Fruit fly (Drosophila melanogaster) whole organism, embryonic: ENCODE data around the gene Utx.

Source experiments
- Asciz ChIP-seq: fragments of 200-800 bp; sonication (Bioruptor generic); optimal IDR thresholded peaks from 2 replicates; lab custom pipeline; 2017; ENCODE audit warnings: missing biosample characterization, mild to moderate bottlenecking, missing genetic modification characterization, missing genetic modification reagents
- Awh ChIP-seq: fragments of 200-800 bp; sonication (Bioruptor generic); IDR thresholded peaks from 2 replicates; pipeline ENCODE4, ENCODE4 v1.3.6; 2022; ENCODE audit warnings: missing biosample characterization, missing genetic modification characterization
- CG11398 ChIP-seq: fragments of 200-800 bp; sonication (Bioruptor generic); optimal IDR thresholded peaks from 2 replicates; lab custom pipeline; 2016; ENCODE audit warnings: missing biosample characterization, missing genetic modification characterization
- CG11456 ChIP-seq: fragments of 200-800 bp; sonication (Bioruptor generic); IDR thresholded peaks from 3 replicates; pipeline ENCODE4 v1.3.6; 2022; ENCODE audit warnings: missing biosample characterization, missing genetic modification characterization
- CG11723 ChIP-seq: fragments of 200-800 bp; sonication (Bioruptor generic); optimal IDR thresholded peaks from 2 replicates; lab custom pipeline; 2017; ENCODE audit warnings: missing biosample characterization, mild to moderate bottlenecking, missing genetic modification characterization
- CG12219 ChIP-seq: fragments of 200-800 bp; sonication (Bioruptor generic); optimal IDR thresholded peaks from 3 replicates; lab custom pipeline; 2018; ENCODE audit warnings: missing biosample characterization, mild to moderate bottlenecking, missing genetic modification characterization
- CG12299 ChIP-seq: fragments of 200-800 bp; sonication (Bioruptor generic); optimal IDR thresholded peaks from 2 replicates; lab custom pipeline; 2018; ENCODE audit warnings: missing biosample characterization, mild to moderate bottlenecking, missing genetic modification characterization
- CG12391 ChIP-seq: fragments of 200-800 bp; sonication (Bioruptor generic); optimal IDR thresholded peaks from 3 replicates; lab custom pipeline; 2018; ENCODE audit warnings: missing biosample characterization, mild to moderate bottlenecking, missing genetic modification characterization, moderate library complexity
- CG13775 ChIP-seq: fragments of 200-800 bp; sonication (Bioruptor generic); optimal IDR thresholded peaks from 3 replicates; lab custom pipeline; 2017; ENCODE audit warnings: missing biosample characterization, mild to moderate bottlenecking, missing genetic modification characterization
- CG14860 ChIP-seq: fragments of 200-800 bp; sonication (Bioruptor generic); IDR thresholded peaks from 3 replicates; pipeline ENCODE4 v1.3.6; 2022; ENCODE audit warnings: missing biosample characterization, missing genetic modification characterization; ENCODE audit not compliant: partially characterized antibody
- CG3065 ChIP-seq: fragments of 200-800 bp; sonication (Bioruptor generic); optimal IDR thresholded peaks from 2 replicates; lab custom pipeline; 2016; ENCODE audit warnings: missing biosample characterization, missing genetic modification characterization
- CG31224 ChIP-seq: fragments of 200-800 bp; sonication (Bioruptor generic); IDR thresholded peaks from 2 replicates; pipeline ENCODE4 v1.3.6; 2022; ENCODE audit warnings: missing biosample characterization, missing genetic modification characterization
- CG3838 ChIP-seq: fragments of 200-800 bp; sonication (Bioruptor generic); optimal IDR thresholded peaks from 3 replicates; lab custom pipeline; 2016; ENCODE audit warnings: missing biosample characterization, missing genetic modification characterization
- CG7556 ChIP-seq: fragments of 200-800 bp; sonication (Bioruptor generic); optimal IDR thresholded peaks from 2 replicates; lab custom pipeline; 2017; ENCODE audit warnings: missing biosample characterization, mild to moderate bottlenecking, missing genetic modification characterization
- CG7745 ChIP-seq: fragments of 200-800 bp; sonication (Bioruptor generic); optimal IDR thresholded peaks from 2 replicates; lab custom pipeline; 2018; ENCODE audit warnings: missing biosample characterization, mild to moderate bottlenecking, missing genetic modification characterization, moderate library complexity
- Dll ChIP-seq: fragments of 200-800 bp; sonication (Bioruptor generic); IDR thresholded peaks from 4 replicates; pipeline ENCODE4 v1.3.6; 2022; ENCODE audit warnings: missing biosample characterization, missing genetic modification characterization; ENCODE audit not compliant: partially characterized antibody
- Gsc ChIP-seq: fragments of 200-800 bp; sonication (Bioruptor generic); IDR thresholded peaks from 2 replicates; pipeline ENCODE4 v1.3.6; 2022; ENCODE audit warnings: missing biosample characterization, missing genetic modification characterization
- HmgD ChIP-seq: fragments of 200-800 bp; sonication (Bioruptor generic); optimal IDR thresholded peaks from 3 replicates; lab custom pipeline; 2016; ENCODE audit warnings: missing biosample characterization, missing genetic modification characterization
- Hsf ChIP-seq: fragments of 200-800 bp; sonication (Bioruptor generic); optimal IDR thresholded peaks from 3 replicates; lab custom pipeline; 2016; ENCODE audit warnings: missing biosample characterization, missing genetic modification characterization
- Meics ChIP-seq: fragments of 200-800 bp; sonication (Bioruptor generic); optimal IDR thresholded peaks from 2 replicates; lab custom pipeline; 2017; ENCODE audit warnings: missing biosample characterization, mild to moderate bottlenecking, missing genetic modification characterization
- NC2α ChIP-seq: fragments of 200-800 bp; sonication (Bioruptor generic); optimal IDR thresholded peaks from 2 replicates; lab custom pipeline; 2016; ENCODE audit warnings: missing biosample characterization, missing genetic modification characterization
- Neu2 ChIP-seq: fragments of 200-800 bp; sonication (Bioruptor generic); optimal IDR thresholded peaks from 3 replicates; lab custom pipeline; 2016; ENCODE audit warnings: missing biosample characterization, missing genetic modification characterization, borderline replicate concordance
- Nf-YA ChIP-seq: fragments of 200-800 bp; sonication (Bioruptor generic); IDR thresholded peaks from 2 replicates; pipeline ENCODE4 v1.3.6; 2022; ENCODE audit warnings: missing biosample characterization, missing genetic modification characterization
- Oli ChIP-seq: fragments of 200-800 bp; sonication (Bioruptor generic); optimal IDR thresholded peaks from 2 replicates; lab custom pipeline; 2018; ENCODE audit warnings: missing biosample characterization, mild to moderate bottlenecking, missing genetic modification characterization, moderate library complexity
- Sox102F ChIP-seq: fragments of 200-800 bp; sonication (Bioruptor generic); optimal IDR thresholded peaks from 2 replicates; lab custom pipeline; 2018; ENCODE audit warnings: missing biosample characterization, mild to moderate bottlenecking, missing genetic modification characterization, moderate library complexity
- Trl ChIP-seq, 3 experiments: fragments of >200 bp in 2 of 3; fragments of 200-800 bp in 1 of 3; sonication (Bioruptor generic) in 1 of 3; optimal IDR thresholded peaks; 2 replicates in 1 of 3; 3 replicates in 2 of 3; lab custom pipeline; 2016 to 2017; ENCODE audit warnings: missing biosample characterization in 1 of 3, missing genetic modification characterization in 1 of 3
- Usf ChIP-seq: fragments of 200-800 bp; sonication (Bioruptor generic); optimal IDR thresholded peaks from 2 replicates; lab custom pipeline; 2017; ENCODE audit warnings: missing genotype, missing biosample characterization, missing genetic modification characterization
- YL-1 ChIP-seq: fragments of 200-800 bp; sonication (Bioruptor generic); optimal IDR thresholded peaks from 3 replicates; lab custom pipeline; 2017; ENCODE audit warnings: missing biosample characterization, mild to moderate bottlenecking, missing genetic modification characterization
- ab ChIP-seq: fragments of 200-800 bp; sonication (Bioruptor generic); optimal IDR thresholded peaks from 2 replicates; lab custom pipeline; 2016; ENCODE audit warnings: missing biosample characterization, missing genetic modification characterization
- al ChIP-seq: fragments of 200-800 bp; sonication (Bioruptor generic); IDR thresholded peaks from 2 replicates; pipeline ENCODE4 v1.3.6; 2022; ENCODE audit warnings: missing biosample characterization, missing genetic modification characterization
- ara ChIP-seq: fragments of 200-800 bp; sonication (Bioruptor generic); IDR thresholded peaks from 2 replicates; pipeline ENCODE4 v1.3.6; 2022; ENCODE audit warnings: missing biosample characterization, missing genetic modification characterization
- bigmax ChIP-seq: fragments of 200-800 bp; sonication (Bioruptor generic); optimal IDR thresholded peaks from 2 replicates; lab custom pipeline; 2018; ENCODE audit warnings: missing biosample characterization, mild to moderate bottlenecking, missing genetic modification characterization
- br ChIP-seq: fragments of >200 bp; optimal IDR thresholded peaks from 2 replicates; lab custom pipeline; 2017
- chn ChIP-seq: fragments of 200-800 bp; sonication (Bioruptor generic); optimal IDR thresholded peaks from 2 replicates; lab custom pipeline; 2016; ENCODE audit warnings: missing biosample characterization, missing genetic modification characterization
- croc ChIP-seq: fragments of 200-800 bp; sonication (Bioruptor generic); conservative IDR thresholded peaks from 3 replicates; pipeline ENCODE4 v1.3.6; 2022; ENCODE audit warnings: missing biosample characterization, missing genetic modification characterization
- cwo ChIP-seq: fragments of 200-800 bp; sonication (Bioruptor generic); optimal IDR thresholded peaks from 3 replicates; lab custom pipeline; 2017; ENCODE audit warnings: missing biosample characterization, missing genetic modification characterization, mild to moderate bottlenecking, moderate library complexity, missing genetic modification reagents
- ewg ChIP-seq: fragments of 200-800 bp; sonication (Bioruptor generic); optimal IDR thresholded peaks from 3 replicates; lab custom pipeline; 2017; ENCODE audit warnings: mild to moderate bottlenecking, missing biosample characterization, missing genetic modification reagents, missing genetic modification characterization
- gce ChIP-seq: fragments of 200-800 bp; sonication (Bioruptor generic); IDR thresholded peaks from 3 replicates; pipeline ENCODE4 v1.3.6; 2022; ENCODE audit warnings: missing biosample characterization, missing genetic modification characterization
- gfzf ChIP-seq: fragments of 200-800 bp; sonication (Bioruptor generic); optimal IDR thresholded peaks from 2 replicates; lab custom pipeline; 2016; ENCODE audit warnings: missing biosample characterization, mild to moderate bottlenecking, missing genetic modification characterization, moderate library complexity
- hbn ChIP-seq: fragments of 200-800 bp; sonication (Bioruptor generic); IDR thresholded peaks from 2 replicates; pipeline ENCODE4 v1.3.6; 2022; ENCODE audit warnings: missing biosample characterization, missing genetic modification characterization; ENCODE audit not compliant: partially characterized antibody
- jumu ChIP-seq: fragments of 200-800 bp; sonication (Bioruptor generic); optimal IDR thresholded peaks from 3 replicates; lab custom pipeline; 2016; ENCODE audit warnings: missing biosample characterization, missing genetic modification characterization
- mam ChIP-seq: fragments of 200-800 bp; sonication (Bioruptor generic); optimal IDR thresholded peaks from 3 replicates; lab custom pipeline; 2016; ENCODE audit warnings: missing biosample characterization, missing genetic modification characterization
- mld ChIP-seq: fragments of 200-800 bp; sonication (Bioruptor generic); IDR thresholded peaks from 3 replicates; pipeline ENCODE4 v1.3.6; 2022; ENCODE audit warnings: missing biosample characterization, missing genetic modification characterization; ENCODE audit not compliant: partially characterized antibody
- org-1 ChIP-seq: fragments of 200-800 bp; sonication (Bioruptor generic); optimal IDR thresholded peaks from 2 replicates; lab custom pipeline; 2017; ENCODE audit warnings: missing biosample characterization, missing genetic modification characterization
- pfk ChIP-seq: fragments of 200-800 bp; sonication (Bioruptor generic); optimal IDR thresholded peaks from 2 replicates; lab custom pipeline; 2018; ENCODE audit warnings: missing biosample characterization, mild to moderate bottlenecking, missing genetic modification characterization, moderate library complexity
- pita ChIP-seq: fragments of 200-800 bp; sonication (Bioruptor generic); optimal IDR thresholded peaks from 2 replicates; lab custom pipeline; 2017; ENCODE audit warnings: missing biosample characterization, mild to moderate bottlenecking, missing genetic modification characterization
- shn ChIP-seq: fragments of 200-800 bp; sonication (Bioruptor generic); optimal IDR thresholded peaks from 3 replicates; lab custom pipeline; 2016; ENCODE audit warnings: missing biosample characterization, missing genetic modification characterization
- slou ChIP-seq: fragments of 200-800 bp; sonication (Bioruptor generic); optimal IDR thresholded peaks from 3 replicates; lab custom pipeline; 2016; ENCODE audit warnings: missing biosample characterization, missing genetic modification characterization
- ssp ChIP-seq: fragments of 200-800 bp; sonication (Bioruptor generic); IDR thresholded peaks from 2 replicates; pipeline ENCODE4 v1.3.6; 2022; ENCODE audit warnings: missing biosample characterization, missing genetic modification characterization
- tup ChIP-seq: fragments of 200-800 bp; sonication (Bioruptor generic); optimal IDR thresholded peaks from 2 replicates; lab custom pipeline; 2016; ENCODE audit warnings: missing biosample characterization, mild to moderate bottlenecking, missing genetic modification characterization, moderate library complexity
- z ChIP-seq: fragments of 200-800 bp; sonication (Bioruptor generic); IDR thresholded peaks from 3 replicates; pipeline ENCODE4 v1.3.6; 2022; ENCODE audit warnings: missing biosample characterization, missing genetic modification characterization

The Utx gene

DNA sequence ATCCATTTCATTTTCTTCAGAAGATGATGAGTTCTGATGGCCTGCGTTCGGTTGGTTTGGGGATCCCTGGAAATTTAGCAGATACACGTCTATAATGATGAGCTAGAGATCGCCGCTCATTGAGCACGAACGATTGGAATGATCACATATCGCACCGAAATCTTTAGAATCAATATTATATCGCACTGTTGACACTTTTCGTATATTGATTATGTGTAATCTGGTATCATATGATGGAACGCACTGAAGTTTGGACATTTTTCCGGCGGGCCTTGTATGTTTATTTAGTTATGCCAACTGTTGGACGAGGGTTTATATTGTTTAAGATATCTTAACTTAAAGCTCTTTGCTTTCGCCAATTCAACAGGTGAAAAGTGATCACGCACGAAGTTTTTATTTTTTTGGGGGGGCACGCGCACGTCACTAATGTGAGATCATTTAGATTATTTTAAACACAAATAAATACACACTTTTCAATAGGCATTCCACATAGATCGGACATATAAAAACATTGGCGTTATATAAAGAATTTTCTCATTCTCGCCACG, 42.5 kb upstream of the Utx start (continued):
- TF ChIP-seq croc (no peak), Gsc (GFP tag; lab: Robert Waterston, UW) (no peak), pfk (no peak), YL-1 (GFP tag; lab: Kevin White, UChicago) (no peak), Meics (peak; percentile 16), CG12391 (tag; lab: Kevin White, UChicago) (no peak), Nf-YA (GFP tag; lab: Robert Waterston, UW) (no peak), Neu2 (GFP tag; lab: Kevin White, UChicago) (no peak), Hsf (GFP tag; lab: Kevin White, UChicago) (no peak), hbn (no peak; the same call in none of the 2 replicates), Trl (optimal IDR thresholded peaks at IDR 0.05; lab: Kevin White, UChicago) (no peak), Trl (GFP tag; optimal IDR thresholded peaks at IDR 0.05; lab: Kevin White, UChicago) (no peak), Oli (no peak), chn (GFP tag; lab: Kevin White, UChicago) (no peak), CG13775 (GFP tag; lab: Kevin White, UChicago) (no peak), al (GFP tag; lab: Robert Waterston, UW) (no peak; the same call in 1 of the 2 replicates), gfzf (GFP tag; lab: Kevin White, UChicago) (peak; percentile 5), pita (GFP tag; lab: Kevin White, UChicago) (no peak), mld (GFP tag; lab: Robert Waterston, UW) (0 out of 3 replicates have a peak, but pooled peaks have one; percentile 51), org-1 (GFP tag; lab: Kevin White, UChicago) (no peak), Awh (GFP tag; lab: Robert Waterston, UW) (no peak), z (no peak), CG11723 (peak; percentile 7), ara (GFP tag; lab: Robert Waterston, UW) (no peak; the same call in 1 of the 2 replicates), CG3838 (no peak), ab (GFP tag; lab: Kevin White, UChicago) (no peak), CG12299 (tag; lab: Kevin White, UChicago) (no peak), Asciz (GFP tag; lab: Kevin White, UChicago) (no peak), Usf (GFP tag; lab: Kevin White, UChicago) (no peak), ssp (GFP tag; lab: Robert Waterston, UW) (no peak), slou (GFP tag; lab: Kevin White, UChicago) (no peak), shn (GFP tag; lab: Kevin White, UChicago) (no peak), CG11456 (GFP tag; lab: Robert Waterston, UW) (no peak), tup (GFP tag; lab: Kevin White, UChicago) (no peak), Dll (peak; percentile 79), ewg (no peak), jumu (GFP tag; lab: Kevin White, UChicago) (no peak), CG7556 (peak; percentile 5), Sox102F (GFP tag; lab: Kevin White, UChicago) (no peak), CG12219 (GFP tag; lab: Kevin White, UChicago) (no peak), CG11398 (GFP tag; lab: Kevin White, UChicago) (no peak), NC2α (GFP tag; lab: Kevin White, UChicago) (no peak), cwo (no peak), CG14860 (GFP tag; lab: Robert Waterston, UW) (peak; percentile 55; the same call in 2 of the 3 replicates), HmgD (GFP tag; lab: Kevin White, UChicago) (no peak), CG31224 (no peak), gce (GFP tag; lab: Robert Waterston, UW) (no peak), bigmax (GFP tag; lab: Kevin White, UChicago) (no peak), CG3065 (no peak), br (lab: Kevin White, UChicago) (no peak), mam (GFP tag; lab: Kevin White, UChicago) (no peak), CG7745 (no peak)
